Fruit fly (Drosophila melanogaster) whole organism, embryonic: Measurements from ENCODE around the gene Tom40.

Experiments
- ATbp ChIP-seq: fragments of 200-800 bp; sonication (Bioruptor generic); optimal IDR thresholded peaks from 2 replicates; lab custom pipeline; 2017; ENCODE audit warnings: missing biosample characterization, mild to moderate bottlenecking, missing genetic modification characterization, missing genetic modification reagents
- Adf1 ChIP-seq: fragments of 200-800 bp; sonication (Bioruptor generic); IDR thresholded peaks from 2 replicates; pipeline ENCODE4 v1.3.6; 2022; ENCODE audit warnings: missing biosample characterization, missing genetic modification characterization
- BEAF-32 ChIP-seq: fragments of 200-800 bp; sonication (Bioruptor generic); optimal IDR thresholded peaks from 3 replicates; lab custom pipeline; 2017; ENCODE audit warnings: missing biosample characterization, missing genetic modification characterization, mild to moderate bottlenecking, moderate library complexity, missing genetic modification reagents
- CG10366 ChIP-seq: fragments of 200-800 bp; sonication (Bioruptor generic); IDR thresholded peaks from 2 replicates; pipeline ENCODE4 v1.3.6; 2022; ENCODE audit warnings: missing biosample characterization, missing genetic modification characterization
- CG11093 ChIP-seq: fragments of 200-800 bp; sonication (Bioruptor generic); IDR thresholded peaks from 3 replicates; pipeline ENCODE4 v1.3.6; 2022; ENCODE audit warnings: missing biosample characterization, missing genetic modification characterization
- CG11398 ChIP-seq: fragments of 200-800 bp; sonication (Bioruptor generic); optimal IDR thresholded peaks from 2 replicates; lab custom pipeline; 2016; ENCODE audit warnings: missing biosample characterization, missing genetic modification characterization
- CG11696 ChIP-seq: fragments of 200-800 bp; sonication (Bioruptor generic); IDR thresholded peaks from 2 replicates; pipeline ENCODE4 v1.3.6; 2022; ENCODE audit warnings: missing biosample characterization, missing genetic modification characterization
- CG12071 ChIP-seq: fragments of 200-800 bp; sonication (Bioruptor generic); optimal IDR thresholded peaks from 3 replicates; lab custom pipeline; 2018; ENCODE audit warnings: missing biosample characterization, mild to moderate bottlenecking, missing genetic modification characterization
- CG14441 ChIP-seq: fragments of 200-800 bp; sonication (Bioruptor generic); IDR thresholded peaks from 2 replicates; pipeline ENCODE4 v1.3.6; 2022; ENCODE audit warnings: missing biosample characterization, missing genetic modification characterization
- CG14710 ChIP-seq: fragments of 200-800 bp; sonication (Bioruptor generic); optimal IDR thresholded peaks from 3 replicates; lab custom pipeline; 2019; ENCODE audit warnings: missing biosample characterization, mild to moderate bottlenecking, missing genetic modification characterization, moderate library complexity
- CG18476 ChIP-seq: fragments of 200-800 bp; sonication (Bioruptor generic); optimal IDR thresholded peaks from 2 replicates; lab custom pipeline; 2016; ENCODE audit warnings: missing biosample characterization, mild to moderate bottlenecking, missing genetic modification characterization
- CG31224 ChIP-seq: fragments of 200-800 bp; sonication (Bioruptor generic); IDR thresholded peaks from 2 replicates; pipeline ENCODE4 v1.3.6; 2022; ENCODE audit warnings: missing biosample characterization, missing genetic modification characterization
- CG31441 ChIP-seq: fragments of 200-800 bp; sonication (Bioruptor generic); IDR thresholded peaks from 2 replicates; pipeline ENCODE4 v1.3.6; 2022; ENCODE audit warnings: missing biosample characterization, missing genetic modification characterization
- CG3281 ChIP-seq: fragments of 200-800 bp; sonication (Bioruptor generic); optimal IDR thresholded peaks from 3 replicates; lab custom pipeline; 2017; ENCODE audit warnings: missing biosample characterization, mild to moderate bottlenecking, missing genetic modification characterization
- CG42726 ChIP-seq: fragments of 200-800 bp; sonication (Bioruptor generic); IDR thresholded peaks from 2 replicates; pipeline ENCODE4 v1.3.6; 2022; ENCODE audit warnings: missing biosample characterization, missing genetic modification characterization; ENCODE audit not compliant: partially characterized antibody
- CG4404 ChIP-seq: fragments of 200-800 bp; sonication (Bioruptor generic); IDR thresholded peaks from 2 replicates; pipeline ENCODE4 v1.3.6; 2022; ENCODE audit warnings: missing biosample characterization, missing genetic modification characterization
- CG4730 ChIP-seq: fragments of 200-800 bp; sonication (Bioruptor generic); IDR thresholded peaks from 2 replicates; pipeline ENCODE4 v1.3.6; 2022; ENCODE audit warnings: missing biosample characterization, missing genetic modification characterization
- CG6683 ChIP-seq: fragments of 200-800 bp; sonication (Bioruptor generic); optimal IDR thresholded peaks from 2 replicates; lab custom pipeline; 2017; ENCODE audit warnings: missing biosample characterization, mild to moderate bottlenecking, missing genetic modification characterization, missing genetic modification reagents
- CG8944 ChIP-seq: fragments of 200-800 bp; sonication (Bioruptor generic); optimal IDR thresholded peaks from 3 replicates; lab custom pipeline; 2016; ENCODE audit warnings: missing biosample characterization, missing genetic modification characterization
- Deaf1 ChIP-seq: fragments of 200-800 bp; optimal IDR thresholded peaks from 3 replicates; lab custom pipeline; 2019; ENCODE audit warnings: missing biosample characterization, mild to moderate bottlenecking, missing genetic modification characterization, moderate library complexity
- E2f1 ChIP-seq: fragments of 200-800 bp; sonication (Bioruptor generic); IDR thresholded peaks from 2 replicates; pipeline ENCODE4 v1.3.6; 2022; ENCODE audit warnings: missing biosample characterization, missing genetic modification characterization
- E2f2 ChIP-seq: fragments of 200-800 bp; sonication (Bioruptor generic); IDR thresholded peaks from 2 replicates; pipeline ENCODE4 v1.3.6; 2022; ENCODE audit warnings: missing biosample characterization, missing genetic modification characterization
- Eip74EF ChIP-seq, 2 experiments: fragments of 200-800 bp in 1 of 2; fragments of >200 bp in 1 of 2; sonication (Bioruptor generic) in 1 of 2; optimal IDR thresholded peaks; 2 replicates each; lab custom pipeline; 2017 to 2019; ENCODE audit warnings: missing biosample characterization in 2 of 2, missing genetic modification characterization in 2 of 2, mild to moderate bottlenecking in 1 of 2, moderate library complexity in 1 of 2
- H2.0 ChIP-seq: fragments of 200-800 bp; sonication (Bioruptor generic); IDR thresholded peaks from 2 replicates; pipeline ENCODE4 v1.3.6; 2022; ENCODE audit warnings: missing biosample characterization, missing genetic modification characterization
- Myb ChIP-seq: fragments of 200-800 bp; sonication (Bioruptor generic); optimal IDR thresholded peaks from 2 replicates; lab custom pipeline; 2016; ENCODE audit warnings: missing biosample characterization, missing genetic modification characterization
- Trl ChIP-seq, 3 experiments: fragments of >200 bp in 2 of 3; fragments of 200-800 bp in 1 of 3; sonication (Bioruptor generic) in 1 of 3; optimal IDR thresholded peaks; 2 replicates in 1 of 3; 3 replicates in 2 of 3; lab custom pipeline; 2016 to 2017; ENCODE audit warnings: missing biosample characterization in 1 of 3, missing genetic modification characterization in 1 of 3
- ara ChIP-seq: fragments of 200-800 bp; sonication (Bioruptor generic); IDR thresholded peaks from 2 replicates; pipeline ENCODE4 v1.3.6; 2022; ENCODE audit warnings: missing biosample characterization, missing genetic modification characterization
- ash1 ChIP-seq: fragments of 200-800 bp; sonication (Bioruptor generic); optimal IDR thresholded peaks from 2 replicates; lab custom pipeline; 2018; ENCODE audit warnings: missing biosample characterization, mild to moderate bottlenecking, missing genetic modification characterization
- br ChIP-seq: fragments of >200 bp; optimal IDR thresholded peaks from 2 replicates; lab custom pipeline; 2017
- ci ChIP-seq: fragments of 200-800 bp; sonication (Bioruptor generic); IDR thresholded peaks from 3 replicates; pipeline ENCODE4 v1.3.6; 2022; ENCODE audit warnings: missing biosample characterization, missing genetic modification characterization
- disco-r ChIP-seq: fragments of 200-800 bp; sonication (Bioruptor generic); optimal IDR thresholded peaks from 2 replicates; lab custom pipeline; 2016; ENCODE audit warnings: missing biosample characterization, missing genetic modification characterization
- dm ChIP-seq: fragments of 200-800 bp; sonication (Bioruptor generic); optimal IDR thresholded peaks from 3 replicates; lab custom pipeline; 2016; ENCODE audit warnings: missing biosample characterization, missing genetic modification characterization
- en ChIP-seq: fragments of 200-800 bp; sonication (Bioruptor generic); optimal IDR thresholded peaks from 2 replicates; lab custom pipeline; 2016; ENCODE audit warnings: missing biosample characterization, missing genetic modification characterization
- gt ChIP-seq: fragments of 200-800 bp; sonication (Bioruptor generic); IDR thresholded peaks from 2 replicates; pipeline ENCODE4 v1.3.6; 2022; ENCODE audit warnings: missing biosample characterization, missing genetic modification characterization
- kni ChIP-seq: fragments of 200-800 bp; sonication (Bioruptor generic); optimal IDR thresholded peaks from 3 replicates; lab custom pipeline; 2017; ENCODE audit warnings: mild to moderate bottlenecking, missing biosample characterization, missing genetic modification reagents, missing genetic modification characterization
- mld ChIP-seq: fragments of 200-800 bp; sonication (Bioruptor generic); IDR thresholded peaks from 3 replicates; pipeline ENCODE4 v1.3.6; 2022; ENCODE audit warnings: missing biosample characterization, missing genetic modification characterization; ENCODE audit not compliant: partially characterized antibody
- oc ChIP-seq: fragments of 200-800 bp; sonication (Bioruptor generic); optimal IDR thresholded peaks from 2 replicates; lab custom pipeline; 2018; ENCODE audit warnings: missing biosample characterization, mild to moderate bottlenecking, missing genetic modification characterization, moderate library complexity
- odd ChIP-seq: fragments of 200-800 bp; sonication (Bioruptor generic); optimal IDR thresholded peaks from 2 replicates; lab custom pipeline; 2017; ENCODE audit warnings: missing biosample characterization, mild to moderate bottlenecking, missing genetic modification characterization
- pb ChIP-seq: fragments of 200-800 bp; sonication (Bioruptor generic); optimal IDR thresholded peaks from 3 replicates; lab custom pipeline; 2016; ENCODE audit warnings: missing biosample characterization, missing genetic modification characterization
- prd ChIP-seq, 3 experiments: fragments of >200 bp in 2 of 3; fragments of 200-800 bp in 1 of 3; sonication (Bioruptor generic) in 1 of 3; optimal IDR thresholded peaks in 2 of 3; IDR thresholded peaks in 1 of 3; 2 replicates in 2 of 3; 3 replicates in 1 of 3; pipeline versions ENCODE4 v1.3.6 to Lab custom; 2017 to 2022; ENCODE audit warnings: missing biosample characterization in 1 of 3, missing genetic modification characterization in 1 of 3
- sd ChIP-seq: fragments of 200-800 bp; sonication (Bioruptor generic); optimal IDR thresholded peaks from 3 replicates; lab custom pipeline; 2018; ENCODE audit warnings: missing biosample characterization, mild to moderate bottlenecking, missing genetic modification characterization, moderate library complexity
- sens ChIP-seq: fragments of 200-800 bp; sonication (Bioruptor generic); peaks from one replicate; lab custom pipeline; 2016; ENCODE audit warnings: missing biosample characterization, missing genetic modification characterization
- seq ChIP-seq: fragments of 200-800 bp; sonication (Bioruptor generic); IDR thresholded peaks from 2 replicates; pipeline ENCODE4 v1.3.6; 2022; ENCODE audit warnings: missing biosample characterization, missing genetic modification characterization
- slp2 ChIP-seq: fragments of 200-800 bp; sonication (Bioruptor generic); optimal IDR thresholded peaks from 2 replicates; lab custom pipeline; 2016; ENCODE audit warnings: missing biosample characterization, missing genetic modification characterization
- stc ChIP-seq: fragments of 200-800 bp; sonication (Bioruptor generic); IDR thresholded peaks from 2 replicates; pipeline ENCODE4 v1.3.6; 2022; ENCODE audit warnings: missing biosample characterization, missing genetic modification characterization
- stwl ChIP-seq: fragments of 200-800 bp; sonication (Bioruptor generic); optimal IDR thresholded peaks from 3 replicates; lab custom pipeline; 2018; ENCODE audit warnings: missing biosample characterization, mild to moderate bottlenecking, missing genetic modification characterization, moderate library complexity
- usp ChIP-seq: fragments of >200 bp; optimal IDR thresholded peaks from 2 replicates; lab custom pipeline; 2017; ENCODE audit warnings: missing biosample characterization, missing genetic modification characterization
- vvl ChIP-seq: fragments of 200-800 bp; sonication (Bioruptor generic); IDR thresholded peaks from 2 replicates; pipeline ENCODE4 v1.3.6; 2022; ENCODE audit warnings: missing biosample characterization, missing genetic modification characterization
- zen2 ChIP-seq: fragments of 200-800 bp; sonication (Bioruptor generic); IDR thresholded peaks from 3 replicates; pipeline ENCODE4 v1.3.6; 2022; ENCODE audit warnings: missing biosample characterization, missing genetic modification characterization; ENCODE audit not compliant: partially characterized antibody

Tom40 gene

DNA sequence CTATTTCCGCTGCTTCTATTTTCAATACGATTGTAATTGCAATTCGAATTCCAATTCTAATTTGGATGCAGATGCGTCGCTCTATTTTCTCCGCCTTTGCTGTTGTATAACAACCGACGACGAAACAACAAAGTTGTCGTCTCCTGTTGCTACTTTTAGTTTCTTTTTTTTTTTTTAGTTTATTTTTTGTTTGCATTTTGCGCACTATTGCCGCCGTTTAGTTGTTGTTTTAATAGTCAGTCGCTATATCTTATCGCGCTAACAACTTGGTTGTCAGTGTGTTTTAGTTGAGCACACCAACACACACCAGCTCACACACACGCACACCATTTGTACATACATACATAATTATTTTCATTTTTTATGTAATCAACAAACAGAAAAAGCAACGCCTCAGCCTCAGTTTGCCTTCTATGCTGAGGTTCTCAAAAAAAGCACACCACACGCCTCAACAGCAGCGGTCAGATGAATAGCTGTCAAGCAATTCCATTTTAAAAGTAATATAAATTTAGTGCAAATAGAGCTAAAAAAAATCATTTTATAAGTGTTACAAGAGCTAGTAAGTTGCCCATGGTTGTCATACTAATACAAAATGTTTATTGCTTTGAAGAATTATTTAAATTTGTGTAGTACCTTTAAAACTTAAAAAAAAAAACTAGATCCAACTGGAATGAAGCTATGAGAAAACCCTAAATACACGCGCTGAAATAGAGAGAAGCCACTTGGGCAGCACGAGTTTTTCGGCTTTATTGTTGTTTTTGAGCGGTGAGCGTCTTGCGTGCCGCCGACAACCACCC, 35.2 kb upstream of the Tom40 start (continued):
- TF ChIP-seq Adf1 (GFP tag; lab: Robert Waterston, UW): peak; percentile 42
- no peak for TF ChIP-seq ash1 (GFP tag; lab: Kevin White, UChicago)
- TF ChIP-seq CG31441 (GFP tag; lab: Robert Waterston, UW): peak; percentile 82
- 0 out of 2 replicates have a peak, but pooled peaks have one; percentile 48 for TF ChIP-seq CG4730 (GFP tag; lab: Robert Waterston, UW)
- TF ChIP-seq kni (GFP tag; lab: Kevin White, UChicago): no peak
- TF ChIP-seq CG12071 (GFP tag; lab: Kevin White, UChicago): peak; percentile 57
- TF ChIP-seq seq (GFP tag; lab: Robert Waterston, UW): peak; percentile 57
- no peak for TF ChIP-seq stwl (tag; lab: Kevin White, UChicago)
- TF ChIP-seq stc (GFP tag; lab: Robert Waterston, UW): peak; percentile 47; the same call in 1 of the 2 replicates
- no peak for TF ChIP-seq slp2
- peak; percentile 54; the same call in 1 of the 3 replicates for TF ChIP-seq CG11093
- TF ChIP-seq Eip74EF (GFP tag; optimal IDR thresholded peaks at IDR 0.05; lab: Kevin White, UChicago): peak in 1 of 2 experiments; percentile 57
- peak; percentile 95 for TF ChIP-seq CG11696 (GFP tag; lab: Robert Waterston, UW)
- no peak for TF ChIP-seq pb (GFP tag; lab: Kevin White, UChicago)
- peak; percentile 69 for TF ChIP-seq vvl (GFP tag; lab: Robert Waterston, UW)
- peak; percentile 53 for TF ChIP-seq H2.0 (GFP tag; lab: Robert Waterston, UW)
- TF ChIP-seq en: peak; percentile 48
- no peak for TF ChIP-seq prd (optimal IDR thresholded peaks at IDR 0.05; lab: Kevin White, UChicago)
- peak; percentile 60 for TF ChIP-seq prd (GFP tag; IDR thresholded peaks at IDR 0.05; lab: Robert Waterston, UW)
- no peak for TF ChIP-seq usp (GFP tag; lab: Kevin White, UChicago)
- peak; percentile 74 for TF ChIP-seq sens (GFP tag; lab: Kevin White, UChicago)
- peak; percentile 55 for TF ChIP-seq oc (tag; lab: Kevin White, UChicago)
- peak; percentile 66 for TF ChIP-seq sd (tag; lab: Kevin White, UChicago)
- TF ChIP-seq E2f2: peak; percentile 57
- peak; percentile 71 for TF ChIP-seq ATbp (GFP tag; lab: Kevin White, UChicago)
- no peak for TF ChIP-seq CG42726
- TF ChIP-seq disco-r (GFP tag; lab: Kevin White, UChicago): peak; percentile 17
- peak; percentile 27 for TF ChIP-seq CG8944 (GFP tag; lab: Kevin White, UChicago)
- no peak for TF ChIP-seq zen2
- TF ChIP-seq br (lab: Kevin White, UChicago): no peak
- peak; percentile 51 for TF ChIP-seq E2f1 (GFP tag; lab: Robert Waterston, UW)
- TF ChIP-seq CG10366 (GFP tag; lab: Robert Waterston, UW): peak; percentile 53
- peak; percentile 64 for TF ChIP-seq CG14441 (GFP tag; lab: Robert Waterston, UW)
- TF ChIP-seq CG4404 (GFP tag; lab: Robert Waterston, UW): peak; percentile 41; the same call in 1 of the 2 replicates
- peak; percentile 42 for TF ChIP-seq CG18476 (GFP tag; lab: Kevin White, UChicago)
- TF ChIP-seq dm: no peak
- peak; percentile 58 for TF ChIP-seq Deaf1 (tag; lab: Kevin White, UChicago)
- no peak for TF ChIP-seq BEAF-32
- peak; percentile 60 for TF ChIP-seq CG31224 (GFP tag; lab: Robert Waterston, UW)
- no peak; the same call in 1 of the 2 replicates for TF ChIP-seq ara
- 0 out of 3 replicates have a peak, but pooled peaks have one; percentile 41 for TF ChIP-seq ci (GFP tag; lab: Robert Waterston, UW)
- TF ChIP-seq CG6683 (GFP tag; lab: Kevin White, UChicago): peak; percentile 67
- peak; percentile 43 for TF ChIP-seq CG14710 (tag; lab: Kevin White, UChicago)
- TF ChIP-seq odd (GFP tag; lab: Kevin White, UChicago): peak; percentile 63
- peak; percentile 88 for TF ChIP-seq CG3281 (GFP tag; lab: Kevin White, UChicago)
- no peak for TF ChIP-seq gt (GFP tag; lab: Robert Waterston, UW)
- peak; percentile 47 for TF ChIP-seq CG11398 (GFP tag; lab: Kevin White, UChicago)
- peak; percentile 33 for TF ChIP-seq Myb (GFP tag; lab: Kevin White, UChicago)
- TF ChIP-seq mld (GFP tag; lab: Robert Waterston, UW): no peak
- TF ChIP-seq Trl (optimal IDR thresholded peaks at IDR 0.05; lab: Kevin White, UChicago): no peak
- TF ChIP-seq Trl (GFP tag; optimal IDR thresholded peaks at IDR 0.05; lab: Kevin White, UChicago): peak; percentile 5
